Fruit fly (Drosophila melanogaster): ENCODE data around the gene schuy.

schuy gene

dm6 chr3L:19939024-19939423, 46.9 kb upstream of the schuy start, which contains the start of gene Ac76E (continued):
- no peak for TF ChIP-seq CG16863 (GFP tag; optimal IDR thresholded peaks at IDR 0.05)
- no peak for TF ChIP-seq dmrt99B (tag; optimal IDR thresholded peaks at IDR 0.05)
- no peak for TF ChIP-seq CG4617 (GFP tag; optimal IDR thresholded peaks at IDR 0.05; ENCODE audit: borderline replicate concordance)
- TF ChIP-seq chinmo (GFP tag; IDR thresholded peaks at IDR 0.05; ENCODE audit: partially characterized antibody) = peak; percentile 94
- peak; percentile 9 for TF ChIP-seq CG13894 (tag; optimal IDR thresholded peaks at IDR 0.05)
- TF ChIP-seq Sry-β (GFP tag; optimal IDR thresholded peaks at IDR 0.05) = no peak
- TF ChIP-seq disco-r (GFP tag; optimal IDR thresholded peaks at IDR 0.05) = no peak
- TF ChIP-seq CG14965 (GFP tag; optimal IDR thresholded peaks at IDR 0.05; ENCODE audit: borderline replicate concordance) = no peak
- TF ChIP-seq exex (tag; optimal IDR thresholded peaks at IDR 0.05) = no peak
- peak; percentile 25 for TF ChIP-seq sd (tag; optimal IDR thresholded peaks at IDR 0.05)
- TF ChIP-seq br (optimal IDR thresholded peaks at IDR 0.05) = no peak
- no peak for TF ChIP-seq NC2α (GFP tag; optimal IDR thresholded peaks at IDR 0.05)
- no peak for TF ChIP-seq CG3407 (GFP tag; optimal IDR thresholded peaks at IDR 0.05)
- peak; percentile 62 for TF ChIP-seq mirr (GFP tag; optimal IDR thresholded peaks at IDR 0.05)
- TF ChIP-seq HLH3B (GFP tag; IDR thresholded peaks at IDR 0.05) = no peak
- TF ChIP-seq Ada2b (GFP tag; IDR thresholded peaks at IDR 0.05) = no peak
- no peak for TF ChIP-seq Doc2 (GFP tag; IDR thresholded peaks at IDR 0.05)
- TF ChIP-seq CG18764 (GFP tag; optimal IDR thresholded peaks at IDR 0.05) = no peak
- no peak for TF ChIP-seq kah (GFP tag; optimal IDR thresholded peaks at IDR 0.05)
- TF ChIP-seq Mes4 (GFP tag; optimal IDR thresholded peaks at IDR 0.05) = no peak
- no peak for TF ChIP-seq Nf-YB (GFP tag; optimal IDR thresholded peaks at IDR 0.05)
- TF ChIP-seq CG11695 (GFP tag; IDR thresholded peaks at IDR 0.05) = 0 out of 3 replicates have a peak, but pooled peaks have one; percentile 26
- peak; percentile 56 for TF ChIP-seq HmgZ (tag; optimal IDR thresholded peaks at IDR 0.05)
- no peak for TF ChIP-seq ttk (GFP tag; IDR thresholded peaks at IDR 0.05)
- no peak for TF ChIP-seq CG2875 (GFP tag; optimal IDR thresholded peaks at IDR 0.05)
- no peak for TF ChIP-seq CG12155 (GFP tag; optimal IDR thresholded peaks at IDR 0.05)
- no peak for TF ChIP-seq CG15601 (tag; optimal IDR thresholded peaks at IDR 0.05)
- TF ChIP-seq nerfin-1 (tag; optimal IDR thresholded peaks at IDR 0.05) = no peak
- no peak for TF ChIP-seq gsb-n (tag; optimal IDR thresholded peaks at IDR 0.05)
- TF ChIP-seq CG17612 (GFP tag; IDR thresholded peaks at IDR 0.05) = no peak
- TF ChIP-seq CG32532 (GFP tag; IDR thresholded peaks at IDR 0.05) = peak; percentile 45; the same call in 1 of the 2 replicates
- TF ChIP-seq slp2 (GFP tag; optimal IDR thresholded peaks at IDR 0.05) = no peak
- no peak for TF ChIP-seq tll (GFP tag; optimal IDR thresholded peaks at IDR 0.05)
- peak; percentile 67 for TF ChIP-seq Bgb (GFP tag; IDR thresholded peaks at IDR 0.05; ENCODE audit: partially characterized antibody)
- TF ChIP-seq CoRest (tag; optimal IDR thresholded peaks at IDR 0.05) = no peak
- peak; percentile 87 for TF ChIP-seq Deaf1 (tag; optimal IDR thresholded peaks at IDR 0.05)
- TF ChIP-seq h (optimal IDR thresholded peaks at IDR 0.05) = no peak
- no peak for TF ChIP-seq CG42726 (GFP tag; IDR thresholded peaks at IDR 0.05; ENCODE audit: partially characterized antibody)
- peak; percentile 68 for TF ChIP-seq rib (GFP tag; IDR thresholded peaks at IDR 0.05)
- TF ChIP-seq chn (GFP tag; optimal IDR thresholded peaks at IDR 0.05) = peak; percentile 33
- peak; percentile 15 for TF ChIP-seq CrebB (tag; optimal IDR thresholded peaks at IDR 0.05)
- no peak for TF ChIP-seq ken (GFP tag; IDR thresholded peaks at IDR 0.05)
- TF ChIP-seq CG3281 (GFP tag; optimal IDR thresholded peaks at IDR 0.05) = peak; percentile 29
- TF ChIP-seq ems (GFP tag; optimal IDR thresholded peaks at IDR 0.05) = no peak
- TF ChIP-seq wdn (GFP tag; IDR thresholded peaks at IDR 0.05) = no peak
- TF ChIP-seq vvl (GFP tag; IDR thresholded peaks at IDR 0.05) = no peak; the same call in 1 of the 2 replicates
- TF ChIP-seq Max (GFP tag; optimal IDR thresholded peaks at IDR 0.05) = no peak
- no peak for TF ChIP-seq Ets65A (GFP tag)
- TF ChIP-seq vfl (GFP tag; optimal IDR thresholded peaks at IDR 0.05) = no peak

Data from whole organism, embryonic.